Worm (Caenorhabditis elegans): Measurements from ENCODE around the gene F35D2.1.

The F35D2.1 gene

DNA sequence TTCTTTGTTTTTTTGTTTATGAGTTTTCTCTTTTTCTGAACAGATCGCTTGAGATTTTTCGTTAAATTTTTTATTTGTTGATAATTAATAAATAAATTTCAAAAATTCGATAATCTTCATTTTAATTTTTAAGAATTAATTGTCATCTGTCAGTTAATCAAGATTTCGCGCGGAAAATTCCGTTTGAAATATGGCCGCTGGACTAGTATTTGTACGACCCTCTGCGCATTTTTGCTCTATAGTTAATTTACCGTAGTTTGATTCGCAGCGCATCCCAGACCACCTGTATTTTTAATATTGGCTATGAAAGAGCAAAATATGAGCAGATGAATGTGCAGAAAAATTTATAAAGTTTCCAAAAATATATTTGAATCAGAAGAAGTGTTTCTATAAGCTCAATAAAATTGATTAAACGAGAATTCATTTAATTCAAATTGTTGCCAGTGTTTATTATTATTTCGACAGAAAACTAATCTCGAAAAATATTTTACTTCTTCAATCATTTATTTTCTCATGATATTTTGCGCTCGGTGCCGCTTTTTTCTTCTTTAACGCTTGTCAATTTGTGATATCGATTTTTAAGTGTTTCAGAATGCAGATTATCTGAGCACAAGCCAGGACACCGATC is 38.0 kb upstream of the F35D2.1 start, which contains the start of gene nfi-1:
Gene nfi-1 (plus strand): TSS at position 578 of the 628 bp plus-strand sequence.
- no peak for TF ChIP-seq tra-4 (tag; optimal IDR thresholded peaks at IDR 0.05)

DNA sequence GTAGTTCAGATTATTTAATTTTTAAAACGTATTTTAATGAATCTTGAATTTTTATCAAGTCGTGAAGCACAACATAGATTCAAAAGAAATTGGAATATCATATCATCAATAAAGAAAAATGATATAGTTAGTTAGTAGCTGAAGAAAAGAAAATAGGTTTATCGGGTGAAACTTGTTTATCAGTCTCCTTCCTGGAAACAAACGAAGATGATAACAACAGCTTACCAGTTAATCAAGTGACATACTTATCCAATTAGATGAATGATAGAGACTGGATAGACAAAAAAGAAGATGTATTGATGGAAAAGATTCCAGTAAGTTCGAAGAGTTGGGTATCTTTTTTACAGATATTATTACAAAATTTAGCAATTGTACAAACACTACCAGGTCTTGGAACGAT is 32.8 kb upstream of the F35D2.1 start:
- TF ChIP-seq aly-1 (tag; optimal IDR thresholded peaks at IDR 0.05) (no peak), hmg-4 (GFP tag; optimal IDR thresholded peaks at IDR 0.05) (no peak), B0310.2 (tag; optimal IDR thresholded peaks at IDR 0.05) (no peak), tra-4 (tag; optimal IDR thresholded peaks at IDR 0.05) (no peak), ceh-36 (tag; optimal IDR thresholded peaks at IDR 0.05) (no peak), ama-1 (optimal IDR thresholded peaks at IDR 0.05) (no peak), pes-1 (GFP tag; IDR thresholded peaks at IDR 0.05) (no peak), sea-1 (GFP tag; conservative IDR thresholded peaks at IDR 0.05) (no peak), ceh-13 (GFP tag; optimal IDR thresholded peaks at IDR 0.05) (no peak), tbx-37 (GFP tag; conservative IDR thresholded peaks at IDR 0.05) (no peak), hnd-1 (tag; optimal IDR thresholded peaks at IDR 0.05) (no peak)

DNA sequence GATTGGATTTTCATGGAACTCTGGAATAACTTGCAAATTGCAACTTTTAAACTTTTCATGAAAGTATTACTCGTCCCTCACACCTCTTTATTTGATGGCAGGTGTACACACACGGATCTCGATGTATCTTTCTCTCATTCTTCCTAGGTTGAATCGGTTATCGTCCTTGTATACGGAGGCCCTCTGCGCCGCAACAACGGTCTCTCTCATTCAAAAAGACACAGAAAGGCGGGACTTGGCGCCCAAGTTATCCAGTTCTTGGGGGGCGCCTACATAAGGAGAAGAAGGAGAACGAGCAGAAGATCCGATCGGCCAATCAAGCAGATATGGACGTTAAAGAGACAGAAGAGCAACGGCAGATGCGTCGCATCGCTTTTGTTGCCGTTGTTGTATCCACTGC is 31.9 kb upstream of the F35D2.1 start, which contains the start of gene rol-8:
Gene rol-8 (plus strand): TSS at position 301 of the 400 bp plus-strand sequence.
- TF ChIP-seq scrt-1 (GFP tag; IDR thresholded peaks at IDR 0.05) (no peak), aly-1 (tag; optimal IDR thresholded peaks at IDR 0.05) (no peak), tra-4 (tag; optimal IDR thresholded peaks at IDR 0.05) (no peak), hnd-1 (tag; optimal IDR thresholded peaks at IDR 0.05) (no peak), F13C5.2 (tag; optimal IDR thresholded peaks at IDR 0.05) (no peak), ceh-36 (tag; optimal IDR thresholded peaks at IDR 0.05) (no peak), ceh-13 (GFP tag; optimal IDR thresholded peaks at IDR 0.05) (no peak), tbx-11 (GFP tag; IDR thresholded peaks at IDR 0.05) (no peak), hmg-4 (GFP tag; optimal IDR thresholded peaks at IDR 0.05) (no peak), ama-1 (optimal IDR thresholded peaks at IDR 0.05) (no peak), B0310.2 (tag; optimal IDR thresholded peaks at IDR 0.05) (no peak), ets-7 (tag; optimal IDR thresholded peaks at IDR 0.05) (no peak), pes-1 (GFP tag; IDR thresholded peaks at IDR 0.05) (no peak), tbx-37 (GFP tag; conservative IDR thresholded peaks at IDR 0.05) (no peak), sea-1 (GFP tag; conservative IDR thresholded peaks at IDR 0.05) (no peak), hmbx-1 (tag; optimal IDR thresholded peaks at IDR 0.05) (no peak)

DNA sequence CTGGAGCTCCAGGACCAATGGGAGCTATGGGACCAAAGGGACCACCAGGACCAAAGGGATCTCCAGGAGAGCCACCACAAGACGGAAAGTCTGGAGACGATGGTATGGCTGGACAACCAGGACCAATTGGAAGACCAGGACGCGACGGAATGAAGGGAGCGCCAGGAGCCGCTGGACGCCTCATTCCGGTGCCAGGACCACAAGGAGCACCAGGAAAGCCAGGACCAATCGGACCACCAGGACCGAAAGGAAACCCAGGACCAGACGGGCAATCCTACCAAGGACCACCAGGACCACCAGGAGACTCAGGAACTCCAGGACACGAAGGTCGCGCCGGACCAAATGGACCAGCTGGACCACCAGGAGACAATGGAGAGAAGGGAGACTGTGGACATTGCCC is 30.9 kb upstream of the F35D2.1 start:
- TF ChIP-seq ama-1 (optimal IDR thresholded peaks at IDR 0.05) (no peak), tbx-37 (GFP tag; conservative IDR thresholded peaks at IDR 0.05) (no peak), hmg-4 (GFP tag; optimal IDR thresholded peaks at IDR 0.05) (no peak), aly-1 (tag; optimal IDR thresholded peaks at IDR 0.05) (no peak), ceh-36 (tag; optimal IDR thresholded peaks at IDR 0.05) (no peak), pes-1 (GFP tag; IDR thresholded peaks at IDR 0.05) (no peak), flt-1 (GFP tag; IDR thresholded peaks at IDR 0.05) (no peak), scrt-1 (GFP tag; IDR thresholded peaks at IDR 0.05) (no peak), tra-4 (tag; optimal IDR thresholded peaks at IDR 0.05) (no peak), ets-7 (tag; optimal IDR thresholded peaks at IDR 0.05) (no peak), tbx-11 (GFP tag; IDR thresholded peaks at IDR 0.05) (no peak), B0310.2 (tag; optimal IDR thresholded peaks at IDR 0.05) (no peak), ceh-13 (GFP tag; optimal IDR thresholded peaks at IDR 0.05) (no peak), sea-1 (GFP tag; conservative IDR thresholded peaks at IDR 0.05) (no peak), F13C5.2 (tag; optimal IDR thresholded peaks at IDR 0.05) (no peak), hnd-1 (tag; optimal IDR thresholded peaks at IDR 0.05) (no peak), hmbx-1 (tag; optimal IDR thresholded peaks at IDR 0.05) (no peak)

DNA sequence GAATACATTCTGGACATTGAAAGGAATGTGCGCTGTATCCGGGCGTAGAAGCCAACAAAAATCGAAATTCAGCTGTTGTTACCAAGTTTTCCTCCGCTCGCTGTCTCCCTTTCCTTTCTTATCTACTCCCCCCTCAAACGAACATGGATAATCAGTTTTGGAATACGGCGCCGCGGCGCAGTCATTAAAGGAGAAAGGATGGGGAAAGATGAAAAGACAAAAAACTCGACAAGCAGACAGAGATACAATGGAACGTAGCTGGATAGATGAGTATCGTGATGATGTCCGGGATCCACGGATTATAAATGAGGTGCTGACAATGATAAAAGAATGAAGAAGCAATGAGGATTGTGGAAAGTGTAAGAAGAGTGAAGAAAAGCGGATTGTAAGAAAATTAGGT is 30.4 kb upstream of the F35D2.1 start:
- no peak for TF ChIP-seq F13C5.2 (tag; optimal IDR thresholded peaks at IDR 0.05)
- TF ChIP-seq hmbx-1 (tag; optimal IDR thresholded peaks at IDR 0.05) = no peak
- TF ChIP-seq hnd-1 (tag; optimal IDR thresholded peaks at IDR 0.05) = no peak
- no peak for TF ChIP-seq hmg-4 (GFP tag; optimal IDR thresholded peaks at IDR 0.05)
- TF ChIP-seq ama-1 (optimal IDR thresholded peaks at IDR 0.05) = no peak
- no peak for TF ChIP-seq aly-1 (tag; optimal IDR thresholded peaks at IDR 0.05)
- TF ChIP-seq flt-1 (GFP tag; IDR thresholded peaks at IDR 0.05) = no peak
- no peak for TF ChIP-seq pes-1 (GFP tag; IDR thresholded peaks at IDR 0.05)
- TF ChIP-seq tbx-37 (GFP tag; conservative IDR thresholded peaks at IDR 0.05) = no peak

DNA sequence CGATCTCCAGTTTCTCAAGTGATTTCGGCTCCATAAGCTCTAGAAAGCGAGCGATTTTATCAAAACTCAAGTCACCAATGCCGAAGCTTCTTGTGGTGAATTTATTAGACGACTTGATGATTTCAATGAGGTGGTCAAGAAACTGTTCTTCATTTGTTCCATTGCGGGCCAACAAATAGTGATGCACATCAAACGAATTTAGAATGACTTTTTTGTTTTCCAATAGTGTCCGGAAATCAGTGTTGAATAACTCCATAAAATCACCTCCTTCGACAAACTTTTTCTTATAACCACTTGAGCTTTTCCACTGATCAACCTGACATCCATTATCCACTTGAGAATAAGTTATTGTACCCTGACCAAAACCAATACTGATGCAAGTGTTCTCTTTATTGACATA is 28.4 kb upstream of the F35D2.1 start:
- TF ChIP-seq hmbx-1 (tag; optimal IDR thresholded peaks at IDR 0.05) = no peak
- TF ChIP-seq B0310.2 (tag; optimal IDR thresholded peaks at IDR 0.05) = no peak
- TF ChIP-seq scrt-1 (GFP tag; IDR thresholded peaks at IDR 0.05) = no peak
- TF ChIP-seq sea-1 (GFP tag; conservative IDR thresholded peaks at IDR 0.05) = no peak
- TF ChIP-seq tbx-37 (GFP tag; conservative IDR thresholded peaks at IDR 0.05) = no peak
- TF ChIP-seq ets-7 (tag; optimal IDR thresholded peaks at IDR 0.05) = no peak
- no peak for TF ChIP-seq ceh-36 (tag; optimal IDR thresholded peaks at IDR 0.05)
- TF ChIP-seq tbx-11 (GFP tag; IDR thresholded peaks at IDR 0.05) = no peak
- no peak for TF ChIP-seq F13C5.2 (tag; optimal IDR thresholded peaks at IDR 0.05)
- no peak for TF ChIP-seq tra-4 (tag; optimal IDR thresholded peaks at IDR 0.05)
- TF ChIP-seq aly-1 (tag; optimal IDR thresholded peaks at IDR 0.05) = no peak
- TF ChIP-seq ama-1 (optimal IDR thresholded peaks at IDR 0.05) = no peak
- no peak for TF ChIP-seq hnd-1 (tag; optimal IDR thresholded peaks at IDR 0.05)
- no peak for TF ChIP-seq hmg-4 (GFP tag; optimal IDR thresholded peaks at IDR 0.05)
- no peak for TF ChIP-seq ceh-13 (GFP tag; optimal IDR thresholded peaks at IDR 0.05)
- no peak for TF ChIP-seq flt-1 (GFP tag; IDR thresholded peaks at IDR 0.05)
- TF ChIP-seq pes-1 (GFP tag; IDR thresholded peaks at IDR 0.05) = no peak

DNA sequence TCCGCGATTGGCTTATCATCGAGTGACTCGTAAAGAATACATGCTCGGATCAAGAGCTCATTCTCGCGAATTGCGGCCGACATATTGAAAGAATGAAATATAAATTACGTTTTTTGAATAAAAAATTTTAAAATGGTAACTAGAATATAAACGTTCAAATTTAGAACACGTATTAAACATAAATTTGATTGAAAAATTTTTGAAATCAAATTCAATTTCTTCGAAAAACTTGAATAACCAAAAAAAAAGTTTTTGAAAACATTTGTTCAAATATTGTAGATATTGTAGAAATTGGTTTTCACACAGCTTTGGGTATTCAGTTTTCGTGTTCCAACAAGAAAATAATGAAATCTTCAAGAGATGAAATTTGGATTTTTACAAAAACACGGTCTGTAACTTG is 27.7 kb upstream of the F35D2.1 start, which contains the start of gene fbxa-224:
Gene fbxa-224 (minus strand): TSS at position 101 of the 400 bp plus-strand sequence.
- TF ChIP-seq F13C5.2 (tag; optimal IDR thresholded peaks at IDR 0.05) (no peak), B0310.2 (tag; optimal IDR thresholded peaks at IDR 0.05) (no peak), sea-1 (GFP tag; conservative IDR thresholded peaks at IDR 0.05) (no peak), hmg-4 (GFP tag; optimal IDR thresholded peaks at IDR 0.05) (no peak), ceh-13 (GFP tag; optimal IDR thresholded peaks at IDR 0.05) (no peak), scrt-1 (GFP tag; IDR thresholded peaks at IDR 0.05) (no peak), ama-1 (optimal IDR thresholded peaks at IDR 0.05) (no peak), pes-1 (GFP tag; IDR thresholded peaks at IDR 0.05) (no peak)

Measured in whole organism, early embryonic.